Fruit fly (Drosophila melanogaster): ENCODE results near the gene CG5181.

CG5181 gene

dm6 chr2L:7419408-7420304, 10.0 kb upstream of the CG5181 start:
- TF ChIP-seq CG8478 (optimal IDR thresholded peaks at IDR 0.05) (no peak), CTCF (optimal IDR thresholded peaks at IDR 0.05) (peak; percentile 85 to 90)

- TF ChIP-seq CG8478 (optimal IDR thresholded peaks at IDR 0.05) = no peak
- TF ChIP-seq CTCF (optimal IDR thresholded peaks at IDR 0.05) = no peak
Observed at dm6 chr2L:7418148-7418988, 8.8 kb upstream of the CG5181 start.

dm6 chr2L:7411947-7412621, 2.5 kb upstream of the CG5181 start, which contains the start of gene chm:
TSS of gene chm (plus strand) at chr2L:7412417.
- TF ChIP-seq CTCF (optimal IDR thresholded peaks at IDR 0.05) = peak in 1 of 2 experiments; percentile 36
- no peak for TF ChIP-seq CG8478 (optimal IDR thresholded peaks at IDR 0.05)

DNA sequence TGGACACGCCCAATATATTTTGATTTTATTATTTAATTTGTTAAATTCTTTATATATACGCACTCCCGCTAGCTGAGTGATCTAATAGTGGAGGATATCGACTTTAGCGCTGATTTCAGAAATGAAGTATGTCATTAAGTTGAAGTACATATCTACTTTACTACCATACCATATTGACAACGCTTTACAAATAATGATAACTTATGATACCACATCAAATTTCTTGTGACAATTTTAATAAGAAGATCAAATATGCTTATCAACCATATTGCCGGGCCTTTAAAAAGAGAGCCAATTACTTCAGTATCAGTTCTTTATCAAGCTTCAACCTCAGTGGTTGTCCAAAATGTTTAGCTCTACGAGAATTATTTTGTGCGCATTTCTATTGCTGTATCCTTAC, 1.0 kb upstream of the CG5181 start, which contains the start of gene CG15818:
CG15818 (plus strand) TSS at position 301 of the 400 bp plus-strand sequence.
- no peak for TF ChIP-seq CTCF (optimal IDR thresholded peaks at IDR 0.05)
- TF ChIP-seq CG8478 (optimal IDR thresholded peaks at IDR 0.05) = no peak

DNA sequence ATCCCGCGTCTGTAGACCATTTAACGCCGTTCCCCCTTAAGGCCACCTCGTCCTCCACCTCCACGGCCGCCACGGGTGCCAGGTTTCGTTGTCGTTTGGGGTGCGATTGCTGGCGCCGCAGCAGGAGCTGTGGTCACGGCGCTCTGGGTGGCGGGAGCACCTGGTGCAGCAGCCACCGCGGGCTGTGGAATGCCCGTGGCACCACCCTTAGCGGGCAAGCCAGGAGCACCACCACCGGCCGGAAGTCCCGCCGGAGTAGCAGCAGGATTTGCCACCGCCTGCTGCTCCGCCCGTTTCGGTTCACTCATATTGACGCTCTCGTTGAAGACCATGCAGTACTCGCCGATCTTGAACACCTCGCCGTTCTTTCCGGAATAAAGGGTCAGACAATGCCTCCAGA, 602 bp downstream of the CG5181 start:
- no peak for TF ChIP-seq CTCF (optimal IDR thresholded peaks at IDR 0.05)
- TF ChIP-seq CG8478 (optimal IDR thresholded peaks at IDR 0.05) = no peak

- no peak for TF ChIP-seq CTCF (optimal IDR thresholded peaks at IDR 0.05)
- no peak for TF ChIP-seq CG8478 (optimal IDR thresholded peaks at IDR 0.05)
Observed at dm6 chr2L:7407638-7408037, 2.0 kb downstream of the CG5181 start.

dm6 chr2L:7404923-7405322, 4.7 kb downstream of the CG5181 start, which contains the start of gene CG5177:
TSS of gene CG5177 (plus strand) at chr2L:7405227.
- no peak for TF ChIP-seq CG8478 (optimal IDR thresholded peaks at IDR 0.05)
- TF ChIP-seq CTCF (optimal IDR thresholded peaks at IDR 0.05) = no peak

dm6 chr2L:7401627-7402026, 8.0 kb downstream of the CG5181 start:
- TF ChIP-seq CG8478 (optimal IDR thresholded peaks at IDR 0.05) (no peak), CTCF (optimal IDR thresholded peaks at IDR 0.05) (no peak)

DNA sequence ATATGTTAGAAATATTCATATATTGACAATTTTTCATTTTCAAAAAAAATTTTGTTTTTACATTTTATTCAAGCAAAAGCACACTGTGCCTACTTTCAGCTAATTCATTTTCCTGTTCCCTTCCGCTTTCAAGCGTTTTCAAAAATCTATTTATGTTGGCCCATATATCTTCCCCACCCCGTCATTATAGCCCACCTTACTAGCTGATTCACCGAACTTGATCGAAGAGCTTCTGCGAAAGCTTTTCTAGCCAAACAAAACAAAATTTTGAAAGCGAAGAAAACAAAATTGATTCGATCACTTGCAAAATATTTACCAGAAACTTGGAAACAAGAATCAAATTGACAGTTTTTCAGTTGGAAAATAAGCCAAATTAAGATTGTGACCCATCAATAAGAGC, 8.6 kb downstream of the CG5181 start, which contains the start of gene CG5171:
CG5171 (plus strand) TSS at position 311 of the 400 bp plus-strand sequence.
- TF ChIP-seq CG8478 (optimal IDR thresholded peaks at IDR 0.05) (no peak), CTCF (optimal IDR thresholded peaks at IDR 0.05) (no peak)

DNA sequence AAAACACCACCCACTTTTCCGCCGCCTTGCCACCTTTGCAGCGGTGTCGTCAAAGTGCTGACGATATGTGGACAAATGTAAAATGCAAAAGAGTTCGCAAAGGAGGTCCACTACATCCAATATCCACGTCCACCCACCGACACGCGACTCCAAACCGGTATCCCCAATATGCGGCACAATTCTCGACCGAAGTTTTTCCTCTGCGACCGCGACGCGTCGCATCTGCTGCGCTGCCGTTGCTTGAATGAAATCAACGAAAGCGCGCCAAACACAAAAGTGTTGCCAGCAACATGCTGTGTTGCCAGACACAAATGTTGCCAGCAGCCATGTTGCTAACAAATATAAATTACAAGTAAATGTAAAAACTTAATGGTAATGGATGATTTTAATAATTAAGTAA, 11.1 kb downstream of the CG5181 start, which contains the start of gene CG5160:
CG5160 (minus strand) TSS at position 223 of the 400 bp plus-strand sequence.
- TF ChIP-seq CTCF (optimal IDR thresholded peaks at IDR 0.05) = no peak
- no peak for TF ChIP-seq CG8478 (optimal IDR thresholded peaks at IDR 0.05)

- TF ChIP-seq CTCF (optimal IDR thresholded peaks at IDR 0.05) (no peak), CG8478 (optimal IDR thresholded peaks at IDR 0.05) (no peak)
Observed at dm6 chr2L:7397746-7398145, 11.9 kb downstream of the CG5181 start.

DNA sequence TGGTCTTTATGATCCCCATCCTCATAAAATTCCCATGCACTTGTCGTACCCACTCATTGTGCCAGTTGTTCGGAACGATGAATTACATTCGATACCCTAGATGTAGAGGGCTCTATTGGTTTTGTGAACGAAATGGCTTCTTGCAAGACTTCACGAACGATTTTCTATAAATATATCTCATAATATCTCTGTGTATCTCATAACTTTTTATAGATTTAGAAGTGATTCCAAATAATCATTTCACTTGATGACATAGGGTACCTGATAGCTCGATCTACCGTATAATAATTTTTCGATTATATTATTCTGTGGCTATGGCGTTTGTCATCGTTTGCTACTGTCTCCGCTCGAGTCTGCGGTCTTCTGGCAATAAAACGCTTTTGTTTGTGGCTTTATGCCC, 12.6 kb downstream of the CG5181 start:
- TF ChIP-seq CG8478 (optimal IDR thresholded peaks at IDR 0.05) (no peak), CTCF (optimal IDR thresholded peaks at IDR 0.05) (no peak)

DNA sequence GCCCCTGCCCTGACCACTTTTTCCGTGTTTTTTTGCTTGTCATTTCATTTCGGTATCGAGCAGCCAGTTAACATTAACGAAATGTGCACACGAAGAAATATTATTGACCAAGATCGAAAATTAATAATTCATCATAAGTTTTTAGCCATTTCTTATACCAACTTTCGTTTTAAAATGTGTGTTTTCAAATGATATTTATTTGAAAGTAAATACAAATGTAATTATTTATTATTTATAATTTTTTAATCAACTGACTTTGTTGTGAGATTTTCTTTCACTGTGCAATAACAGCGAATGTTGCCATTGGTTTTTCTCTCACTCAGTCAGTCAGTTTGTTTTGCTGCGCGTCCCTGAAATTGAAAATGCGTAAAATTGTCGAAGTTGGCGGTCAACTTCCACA, 13.8 kb downstream of the CG5181 start:
- TF ChIP-seq CG8478 (optimal IDR thresholded peaks at IDR 0.05) (no peak), CTCF (optimal IDR thresholded peaks at IDR 0.05) (no peak)

DNA sequence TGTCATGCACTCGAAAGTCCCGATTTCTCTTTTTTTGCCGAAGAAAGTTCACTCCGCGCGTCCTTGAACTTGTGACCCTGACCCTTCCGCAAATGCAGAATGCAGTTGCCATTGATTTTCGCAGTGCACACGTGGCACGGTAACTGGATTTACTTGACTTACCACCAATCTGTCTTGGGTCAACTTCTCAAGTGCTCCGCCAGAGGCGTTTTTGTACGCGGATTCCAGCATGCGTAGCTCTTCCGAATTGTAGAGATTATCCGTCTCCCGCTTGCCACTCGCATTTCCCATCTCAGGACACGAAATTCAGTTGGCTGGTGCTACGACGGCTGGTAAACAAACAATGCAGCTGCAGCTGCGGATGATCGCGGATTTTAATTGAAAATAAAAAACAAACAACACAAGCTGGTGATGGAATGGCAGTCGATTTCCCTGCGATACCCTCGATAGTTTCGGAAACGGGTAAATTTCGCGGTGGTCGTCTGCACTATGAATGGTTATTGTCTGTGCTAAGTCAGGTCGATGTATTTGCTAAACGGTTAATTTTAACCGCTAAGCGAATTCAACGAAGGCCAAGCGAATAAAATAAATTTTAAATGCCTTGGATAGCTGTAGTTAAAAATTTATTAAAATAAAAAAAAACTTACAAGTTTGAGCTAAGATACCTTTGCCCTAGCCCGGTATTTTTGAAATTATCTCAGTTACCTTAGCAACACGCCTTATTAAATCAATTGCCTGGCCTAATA, 21.6 kb downstream of the CG5181 start, which contains the start of the genes CG5149 and gudu:
CG5149 (minus strand) TSS at position 441 of the 746 bp plus-strand sequence.
gudu (plus strand) TSS at position 696 of the 746 bp plus-strand sequence.
- no peak for TF ChIP-seq CG8478 (optimal IDR thresholded peaks at IDR 0.05)
- peak; percentile 80 to 81 for TF ChIP-seq CTCF (optimal IDR thresholded peaks at IDR 0.05)

Measured in S2 (cell line).